Worm (Caenorhabditis elegans): ENCODE results near the gene rmd-3.

The rmd-3 gene

DNA sequence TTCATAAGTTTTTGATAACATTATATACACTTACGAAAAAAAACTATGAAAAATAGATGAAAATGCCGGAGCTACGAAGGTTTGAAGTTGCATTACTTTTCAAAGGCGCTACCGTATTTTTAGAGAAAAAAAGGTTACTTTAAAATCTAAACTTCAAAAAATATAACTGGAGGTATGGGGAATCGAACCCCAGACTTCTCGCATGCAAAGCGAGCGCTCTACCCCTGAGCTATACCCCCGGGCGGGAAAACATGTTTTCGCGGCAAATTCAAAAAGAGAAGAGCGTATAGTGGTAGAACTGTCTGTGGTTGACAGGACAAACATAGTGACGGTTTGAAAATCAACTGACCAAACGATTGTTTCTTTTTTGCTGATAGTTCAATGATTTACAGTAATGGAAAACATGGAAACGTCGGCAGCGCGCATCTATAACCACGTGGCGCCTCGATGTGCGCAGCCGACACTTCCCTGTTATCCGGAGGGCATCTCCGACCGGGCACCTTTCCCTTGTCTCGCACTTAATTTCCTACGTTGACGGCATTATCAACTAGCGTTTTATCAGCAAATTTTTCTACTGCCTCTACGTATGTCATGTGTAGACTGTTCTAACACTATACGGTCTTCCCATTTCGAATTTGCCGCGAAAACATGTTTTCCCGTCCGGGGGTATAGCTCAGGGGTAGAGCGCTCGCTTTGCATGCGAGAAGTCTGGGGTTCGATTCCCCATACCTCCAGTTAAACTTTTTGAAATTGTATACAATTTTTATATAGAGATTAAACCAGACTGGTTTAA lies 5.4 kb downstream of the rmd-3 start:
- no peak for TF ChIP-seq ceh-82 (tag; optimal IDR thresholded peaks at IDR 0.05)
- no peak for TF ChIP-seq nhr-12 (tag; optimal IDR thresholded peaks at IDR 0.05)
- TF ChIP-seq aly-2 (tag; optimal IDR thresholded peaks at IDR 0.05): no peak
- no peak for TF ChIP-seq ceh-16 (tag; optimal IDR thresholded peaks at IDR 0.05)
- TF ChIP-seq elt-2 (tag; optimal IDR thresholded peaks at IDR 0.05): peak; percentile 67
- TF ChIP-seq daf-12 (tag; optimal IDR thresholded peaks at IDR 0.05): no peak
- no peak for TF ChIP-seq eor-1 (tag; optimal IDR thresholded peaks at IDR 0.05)
- no peak for TF ChIP-seq unc-62 (GFP tag; optimal IDR thresholded peaks at IDR 0.05)
- no peak for TF ChIP-seq tbx-2 (tag; optimal IDR thresholded peaks at IDR 0.05)
- TF ChIP-seq nhr-11 (tag; optimal IDR thresholded peaks at IDR 0.05): no peak
- peak; percentile 38 for TF ChIP-seq nhr-25 (tag; optimal IDR thresholded peaks at IDR 0.05)
- TF ChIP-seq fkh-10 (GFP tag; optimal IDR thresholded peaks at IDR 0.05): no peak
- peak; percentile 66 for TF ChIP-seq snpc-4 (tag; optimal IDR thresholded peaks at IDR 0.05)
- no peak for TF ChIP-seq egl-27 (tag; optimal IDR thresholded peaks at IDR 0.05)
- no peak for TF ChIP-seq mml-1 (tag; optimal IDR thresholded peaks at IDR 0.05)
- TF ChIP-seq unc-39 (tag; optimal IDR thresholded peaks at IDR 0.05): no peak
- no peak for TF ChIP-seq elt-3 (tag; optimal IDR thresholded peaks at IDR 0.05)

DNA sequence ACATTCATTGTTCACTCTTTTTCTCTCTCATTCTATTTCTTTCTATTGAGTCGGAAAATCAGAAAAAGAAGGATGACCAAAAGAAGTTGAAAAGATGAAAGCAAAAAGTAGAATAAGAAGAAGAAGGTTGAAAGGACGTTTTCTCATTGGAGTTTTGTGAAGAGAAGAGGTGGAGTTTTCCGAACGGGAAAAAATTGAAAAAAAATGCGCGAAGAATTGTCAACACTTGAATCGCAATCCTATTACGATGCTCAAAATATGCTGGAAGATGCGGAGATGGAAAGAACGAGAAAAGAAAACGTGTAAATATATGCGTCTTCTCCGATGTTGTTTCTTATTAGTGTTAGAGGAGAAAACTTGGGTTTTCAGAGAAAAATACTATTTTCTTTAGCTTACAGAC lies 6.0 kb downstream of the rmd-3 start:
- TF ChIP-seq ZK546.5 (tag; optimal IDR thresholded peaks at IDR 0.05) (no peak), ztf-4 (tag; optimal IDR thresholded peaks at IDR 0.05) (no peak), fkh-10 (GFP tag; optimal IDR thresholded peaks at IDR 0.05) (peak; percentile 83), nhr-28 (tag; optimal IDR thresholded peaks at IDR 0.05) (no peak), tbx-2 (tag; optimal IDR thresholded peaks at IDR 0.05) (no peak)

ce11 chrII:11329021-11329479 lies 10.4 kb downstream of the rmd-3 start, which contains the start of gene tag-180:
Gene tag-180, minus strand, starts transcription at chrII:11329429.
- TF ChIP-seq egl-27 (tag; optimal IDR thresholded peaks at IDR 0.05): no peak
- TF ChIP-seq ztf-4 (tag; optimal IDR thresholded peaks at IDR 0.05): no peak
- TF ChIP-seq pha-4 (tag; optimal IDR thresholded peaks at IDR 0.05): no peak
- TF ChIP-seq ztf-11 (tag; optimal IDR thresholded peaks at IDR 0.05): no peak
- no peak for TF ChIP-seq ceh-16 (tag; optimal IDR thresholded peaks at IDR 0.05)

- no peak for TF ChIP-seq ztf-11 (tag; optimal IDR thresholded peaks at IDR 0.05)
- no peak for TF ChIP-seq ZK546.5 (tag; optimal IDR thresholded peaks at IDR 0.05)
- no peak for TF ChIP-seq mdl-1 (tag; optimal IDR thresholded peaks at IDR 0.05)
- TF ChIP-seq elt-3 (tag; optimal IDR thresholded peaks at IDR 0.05): no peak
- no peak for TF ChIP-seq egl-27 (tag; optimal IDR thresholded peaks at IDR 0.05)
- no peak for TF ChIP-seq nhr-77 (tag; optimal IDR thresholded peaks at IDR 0.05)
- no peak for TF ChIP-seq R02D3.7 (tag; optimal IDR thresholded peaks at IDR 0.05)
- no peak for TF ChIP-seq fos-1 (tag; optimal IDR thresholded peaks at IDR 0.05)
- no peak for TF ChIP-seq nhr-23 (tag; optimal IDR thresholded peaks at IDR 0.05)
- no peak for TF ChIP-seq nfya-1 (tag; optimal IDR thresholded peaks at IDR 0.05; ENCODE audit: insufficient read depth)
- TF ChIP-seq pha-4 (tag; optimal IDR thresholded peaks at IDR 0.05): no peak
- TF ChIP-seq elt-2 (tag; optimal IDR thresholded peaks at IDR 0.05): no peak
- TF ChIP-seq nhr-11 (tag; optimal IDR thresholded peaks at IDR 0.05): no peak
- TF ChIP-seq lin-15B (tag; optimal IDR thresholded peaks at IDR 0.05): no peak
- no peak for TF ChIP-seq aly-2 (tag; optimal IDR thresholded peaks at IDR 0.05)
- TF ChIP-seq egl-5 (tag; optimal IDR thresholded peaks at IDR 0.05): no peak
- TF ChIP-seq ceh-82 (tag; optimal IDR thresholded peaks at IDR 0.05): no peak
Observed at ce11 chrII:11319591-11319990, 19.8 kb downstream of the rmd-3 start, which contains the start of gene nlp-51. Gene nlp-51, minus strand, starts transcription at chrII:11319691.

ce11 chrII:11316663-11317062 lies 22.7 kb downstream of the rmd-3 start:
- no peak for TF ChIP-seq skn-1 (tag; optimal IDR thresholded peaks at IDR 0.05)
- no peak for TF ChIP-seq elt-3 (tag; optimal IDR thresholded peaks at IDR 0.05)

- TF ChIP-seq tbx-2 (tag; optimal IDR thresholded peaks at IDR 0.05): no peak
- TF ChIP-seq nhr-28 (tag; optimal IDR thresholded peaks at IDR 0.05): no peak
- TF ChIP-seq R02D3.7 (tag; optimal IDR thresholded peaks at IDR 0.05): no peak
- no peak for TF ChIP-seq skn-1 (tag; optimal IDR thresholded peaks at IDR 0.05)
- TF ChIP-seq fkh-2 (tag; optimal IDR thresholded peaks at IDR 0.05): no peak
- TF ChIP-seq mml-1 (tag; optimal IDR thresholded peaks at IDR 0.05): no peak
- no peak for TF ChIP-seq mdl-1 (tag; optimal IDR thresholded peaks at IDR 0.05)
- TF ChIP-seq aly-2 (tag; optimal IDR thresholded peaks at IDR 0.05): no peak
- TF ChIP-seq elt-2 (tag; optimal IDR thresholded peaks at IDR 0.05): no peak
- TF ChIP-seq ceh-9 (tag; optimal IDR thresholded peaks at IDR 0.05): no peak
- TF ChIP-seq unc-39 (tag; optimal IDR thresholded peaks at IDR 0.05): no peak
- TF ChIP-seq ztf-11 (tag; optimal IDR thresholded peaks at IDR 0.05): no peak
- TF ChIP-seq nhr-12 (tag; optimal IDR thresholded peaks at IDR 0.05): no peak
- TF ChIP-seq pqm-1 (tag; optimal IDR thresholded peaks at IDR 0.05): no peak
- TF ChIP-seq daf-12 (tag; optimal IDR thresholded peaks at IDR 0.05): no peak
- TF ChIP-seq snpc-4 (tag; optimal IDR thresholded peaks at IDR 0.05): no peak
Observed at ce11 chrII:11314165-11314564, 25.2 kb downstream of the rmd-3 start, which contains the start of gene T24F1.4. Gene T24F1.4, minus strand, starts transcription at chrII:11314265.

Data from whole organism, L3 larva.